Worm (Caenorhabditis elegans): Measurements from ENCODE around the gene T28C12.1.
A peak's percentile ranks its signal among the peaks of the same experiment; 100 is the strongest.

The T28C12.1 gene

DNA sequence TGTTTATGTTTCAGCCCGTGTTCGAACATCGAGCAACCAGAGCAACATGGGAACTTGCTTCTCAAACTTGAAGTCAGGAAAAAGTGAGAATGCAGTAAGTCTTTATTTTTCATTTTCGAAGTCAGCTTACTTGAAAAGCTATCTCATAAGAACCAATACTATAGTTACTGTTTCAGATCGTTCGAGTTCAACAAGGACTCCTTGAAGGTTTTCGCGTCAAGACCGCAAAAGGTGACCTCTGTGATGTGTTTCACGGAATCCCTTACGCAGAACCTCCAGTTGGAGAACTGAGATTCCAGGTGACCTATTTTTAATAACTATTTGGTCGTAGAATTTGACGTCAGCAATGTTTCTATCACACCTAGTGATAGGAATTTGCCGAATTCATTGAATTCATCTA lies 8.1 kb upstream of the T28C12.1 start:
- TF ChIP-seq him-1 (tag; optimal IDR thresholded peaks at IDR 0.05) (no peak), dao-5 (tag; optimal IDR thresholded peaks at IDR 0.05) (no peak), W03F9.2 (tag; optimal IDR thresholded peaks at IDR 0.05) (no peak)

DNA sequence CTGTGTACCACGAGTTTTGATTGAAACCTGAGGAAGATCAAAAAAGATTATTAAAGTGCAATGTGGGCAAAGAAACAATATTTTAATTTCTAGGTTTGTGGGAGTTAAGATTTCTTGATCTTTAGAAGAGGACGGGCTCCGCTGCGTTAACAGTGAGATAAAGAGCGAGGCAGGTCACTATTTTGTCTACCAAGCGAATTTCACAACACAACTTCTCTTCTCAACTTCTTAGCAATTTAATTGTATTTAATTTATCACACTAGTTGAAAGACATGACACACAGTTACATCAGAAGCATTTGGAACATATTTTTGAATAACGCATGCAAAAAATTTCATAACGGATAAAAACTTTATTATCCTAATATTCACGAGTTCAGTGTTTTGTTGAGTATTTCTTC lies 5.3 kb upstream of the T28C12.1 start:
- TF ChIP-seq him-1 (tag; optimal IDR thresholded peaks at IDR 0.05) = no peak
- no peak for TF ChIP-seq W03F9.2 (tag; optimal IDR thresholded peaks at IDR 0.05)
- TF ChIP-seq dao-5 (tag; optimal IDR thresholded peaks at IDR 0.05) = no peak

DNA sequence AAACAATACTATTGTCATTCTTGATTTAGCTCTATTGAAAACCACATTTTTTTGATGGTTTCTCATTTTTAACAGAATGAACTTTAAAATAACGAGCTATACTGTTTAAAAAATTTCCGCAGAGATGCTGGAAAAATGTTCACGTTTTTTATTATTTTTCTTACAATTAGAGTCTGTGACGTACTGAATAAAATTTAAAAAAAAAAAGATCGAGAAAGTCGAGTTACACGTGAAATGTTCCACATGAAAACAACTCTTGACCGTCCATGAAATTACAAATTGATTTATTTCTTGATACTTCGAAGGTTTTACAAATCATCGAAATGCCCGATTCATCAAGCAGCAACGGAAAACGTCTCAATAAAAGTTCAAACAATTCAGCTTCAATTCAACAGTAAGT lies 4.7 kb upstream of the T28C12.1 start, which contains the start of gene fbxa-202:
fbxa-202 (plus strand) TSS at position 301 of the 400 bp plus-strand sequence.
- no peak for TF ChIP-seq dao-5 (tag; optimal IDR thresholded peaks at IDR 0.05)
- TF ChIP-seq W03F9.2 (tag; optimal IDR thresholded peaks at IDR 0.05) = no peak
- no peak for TF ChIP-seq him-1 (tag; optimal IDR thresholded peaks at IDR 0.05)

DNA sequence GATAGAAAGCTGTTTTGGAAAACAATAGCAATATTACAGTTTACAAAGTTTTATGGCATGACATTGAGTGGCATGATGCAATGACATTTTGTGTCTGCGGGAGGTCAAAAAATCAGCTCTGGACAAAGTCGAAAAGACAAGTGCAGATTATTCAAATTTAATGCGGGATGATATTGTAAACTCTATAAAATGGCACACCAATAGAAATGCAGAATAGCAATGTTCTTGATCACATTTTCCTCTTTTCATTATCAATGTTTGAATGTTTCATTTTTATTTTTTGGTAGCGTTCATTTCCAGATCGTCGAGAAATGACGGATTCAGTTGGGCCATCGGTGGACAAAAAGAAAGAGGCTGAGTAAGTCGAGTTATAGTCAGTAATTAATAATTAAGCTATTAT lies 2.8 kb upstream of the T28C12.1 start, which contains the start of gene T28C12.2:
T28C12.2 (plus strand) TSS at position 301 of the 400 bp plus-strand sequence.
- TF ChIP-seq W03F9.2 (tag; optimal IDR thresholded peaks at IDR 0.05) = no peak
- no peak for TF ChIP-seq him-1 (tag; optimal IDR thresholded peaks at IDR 0.05)
- no peak for TF ChIP-seq dao-5 (tag; optimal IDR thresholded peaks at IDR 0.05)

DNA sequence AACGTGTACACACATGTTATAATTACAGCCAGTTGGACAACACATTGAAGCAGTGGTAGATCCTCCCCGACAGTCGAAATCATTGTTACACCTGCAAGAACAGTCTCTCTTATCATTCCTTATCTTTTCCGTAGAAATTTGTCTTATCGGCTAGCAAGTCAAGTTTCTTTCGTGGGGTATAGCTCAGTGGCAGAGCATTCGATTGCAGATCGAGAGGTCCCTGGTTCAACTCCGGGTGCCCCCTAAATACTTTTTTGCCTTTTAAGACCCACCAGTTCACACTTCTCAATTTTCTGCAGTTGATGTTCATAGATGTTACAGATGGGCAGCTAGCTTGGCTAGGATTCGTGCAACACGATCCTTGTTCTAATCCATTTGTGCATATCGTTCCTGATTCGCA lies 3.5 kb downstream of the T28C12.1 start:
- TF ChIP-seq dao-5 (tag; optimal IDR thresholded peaks at IDR 0.05) (peak; percentile 22), W03F9.2 (tag; optimal IDR thresholded peaks at IDR 0.05) (no peak), him-1 (tag; optimal IDR thresholded peaks at IDR 0.05) (no peak)

DNA sequence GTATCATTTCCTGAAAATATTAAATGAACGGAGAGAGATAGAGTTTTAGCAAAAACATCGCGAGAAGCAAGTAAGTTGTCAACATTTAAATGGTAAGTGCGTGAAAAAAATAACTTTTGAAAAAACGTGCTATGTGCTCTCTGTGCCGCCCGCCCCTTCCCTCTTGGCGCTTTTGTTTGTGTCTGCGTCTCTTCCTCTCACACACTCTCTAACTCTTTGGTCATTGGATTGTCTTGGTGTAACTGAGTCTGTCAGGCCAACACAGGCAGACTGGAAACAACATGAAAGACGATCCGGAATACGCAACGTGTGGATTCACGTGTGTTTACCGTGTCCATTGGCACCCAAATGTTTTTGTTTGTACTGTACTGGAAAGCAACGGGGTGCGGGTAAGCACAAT lies 4.4 kb downstream of the T28C12.1 start, which contains the start of gene T28C12.6:
T28C12.6 (minus strand) TSS at position 12 of the 400 bp plus-strand sequence.
- TF ChIP-seq W03F9.2 (tag; optimal IDR thresholded peaks at IDR 0.05) (no peak), dao-5 (tag; optimal IDR thresholded peaks at IDR 0.05) (no peak), him-1 (tag; optimal IDR thresholded peaks at IDR 0.05) (no peak)

DNA sequence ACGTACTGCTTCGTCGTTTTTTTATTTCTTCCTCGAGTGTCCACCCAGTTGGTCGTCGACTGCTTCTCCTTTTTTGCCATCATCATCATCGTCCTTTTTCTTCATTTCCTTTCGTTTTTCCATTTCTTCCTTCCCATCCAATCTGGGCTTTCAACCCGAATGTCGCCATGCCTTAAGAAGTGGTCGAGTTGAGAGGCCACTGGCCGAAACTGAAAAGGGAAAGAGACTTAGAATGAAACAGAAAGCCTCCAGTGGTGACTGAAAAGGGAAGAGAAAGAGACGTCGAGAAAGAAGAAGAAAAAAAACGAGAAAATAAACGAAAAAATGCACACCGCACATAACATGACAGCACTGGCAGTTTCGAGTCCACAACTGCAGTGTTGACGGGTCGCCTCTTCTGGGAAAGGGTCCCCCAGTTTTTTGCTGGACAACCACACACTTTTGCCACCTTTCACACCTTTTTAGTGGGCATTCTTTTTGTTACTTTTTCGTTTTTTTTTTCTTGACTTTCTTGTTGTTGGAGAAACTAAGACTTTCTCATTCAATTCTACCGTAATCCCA lies 9.5 kb downstream of the T28C12.1 start:
- TF ChIP-seq W03F9.2 (tag; optimal IDR thresholded peaks at IDR 0.05) (no peak), dao-5 (tag; optimal IDR thresholded peaks at IDR 0.05) (no peak), him-1 (tag; optimal IDR thresholded peaks at IDR 0.05) (peak; percentile 58)

DNA sequence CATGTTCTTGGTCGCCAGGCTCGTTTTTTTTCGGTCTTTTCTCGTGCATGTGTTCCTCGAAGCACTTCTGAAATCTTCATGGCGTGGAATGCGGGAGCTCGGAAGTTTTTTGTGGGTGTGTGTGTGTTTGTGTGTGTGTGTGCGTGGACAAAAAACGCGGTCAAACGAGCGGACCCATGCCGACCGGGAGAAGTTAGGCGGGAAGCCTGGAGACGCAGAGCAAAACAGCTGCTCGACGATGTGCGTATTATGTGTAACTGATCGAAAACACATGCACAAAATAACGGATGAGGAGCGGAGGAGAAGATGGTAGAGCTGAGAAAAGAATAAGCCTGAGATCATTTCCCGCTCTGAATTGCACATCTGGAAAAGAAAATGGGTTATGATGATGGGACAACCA lies 10.8 kb downstream of the T28C12.1 start:
- TF ChIP-seq dao-5 (tag; optimal IDR thresholded peaks at IDR 0.05) (no peak), W03F9.2 (tag; optimal IDR thresholded peaks at IDR 0.05) (no peak), him-1 (tag; optimal IDR thresholded peaks at IDR 0.05) (no peak)

DNA sequence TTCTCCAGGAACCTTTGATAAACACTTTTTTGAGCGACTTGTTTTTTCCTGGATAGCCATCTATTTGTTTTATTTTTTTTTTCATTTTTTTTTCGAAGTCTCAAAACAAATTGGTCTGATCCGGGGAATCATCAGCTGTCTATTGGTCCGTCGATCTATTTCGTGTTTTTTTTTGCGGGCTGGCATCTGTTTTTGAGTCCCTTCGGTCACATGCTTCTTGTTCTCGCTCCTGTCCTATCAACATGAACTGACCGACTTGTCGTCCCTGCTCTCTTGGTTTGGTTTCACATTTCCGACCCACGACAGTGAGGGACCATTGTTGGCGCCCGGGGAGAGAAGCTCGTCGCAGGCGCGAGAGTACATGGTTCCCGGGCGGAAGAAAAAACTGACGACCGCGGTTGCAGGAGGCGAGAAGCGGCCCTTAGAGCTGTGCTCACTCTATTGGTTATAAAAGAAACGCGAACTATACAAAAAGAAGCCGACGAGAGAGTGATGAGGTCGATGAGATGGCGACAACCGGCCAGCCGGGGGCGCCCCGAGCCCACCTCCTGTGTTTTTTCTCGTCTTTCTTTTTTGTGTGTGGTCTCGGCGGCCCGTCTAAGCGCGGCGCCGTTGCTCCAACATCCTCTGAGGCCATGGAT lies 12.9 kb downstream of the T28C12.1 start:
- TF ChIP-seq him-1 (tag; optimal IDR thresholded peaks at IDR 0.05) (no peak), dao-5 (tag; optimal IDR thresholded peaks at IDR 0.05) (no peak), W03F9.2 (tag; optimal IDR thresholded peaks at IDR 0.05) (no peak)

DNA sequence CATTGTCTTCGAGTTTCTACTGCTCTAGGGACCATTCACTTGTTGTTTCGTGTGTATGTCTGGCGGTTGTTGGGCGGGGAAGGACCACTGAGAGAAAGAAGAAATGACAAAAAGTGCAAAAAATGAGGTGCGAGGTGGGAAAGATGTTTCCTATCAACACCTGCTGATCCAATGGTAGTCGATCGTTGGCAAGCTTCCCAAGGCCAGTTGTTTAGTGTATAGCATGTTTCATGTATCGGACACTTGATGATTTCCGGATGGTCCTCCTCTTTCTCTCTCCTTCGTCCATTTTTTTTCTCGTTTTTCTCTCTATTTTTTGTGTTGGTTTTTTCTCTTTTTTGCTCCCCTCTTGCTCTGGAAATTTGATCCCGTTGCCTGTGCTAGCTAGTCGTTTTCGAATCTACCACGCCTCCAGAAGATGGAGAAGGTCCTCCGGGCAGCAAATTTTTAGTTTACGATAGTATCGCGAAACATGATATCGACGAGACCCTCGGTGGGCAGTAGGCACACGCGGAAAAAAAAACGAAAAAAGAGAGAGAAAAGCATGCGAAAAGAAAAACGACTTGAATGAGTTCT lies 14.4 kb downstream of the T28C12.1 start:
- TF ChIP-seq him-1 (tag; optimal IDR thresholded peaks at IDR 0.05) (no peak), dao-5 (tag; optimal IDR thresholded peaks at IDR 0.05) (no peak), W03F9.2 (tag; optimal IDR thresholded peaks at IDR 0.05) (no peak)

DNA sequence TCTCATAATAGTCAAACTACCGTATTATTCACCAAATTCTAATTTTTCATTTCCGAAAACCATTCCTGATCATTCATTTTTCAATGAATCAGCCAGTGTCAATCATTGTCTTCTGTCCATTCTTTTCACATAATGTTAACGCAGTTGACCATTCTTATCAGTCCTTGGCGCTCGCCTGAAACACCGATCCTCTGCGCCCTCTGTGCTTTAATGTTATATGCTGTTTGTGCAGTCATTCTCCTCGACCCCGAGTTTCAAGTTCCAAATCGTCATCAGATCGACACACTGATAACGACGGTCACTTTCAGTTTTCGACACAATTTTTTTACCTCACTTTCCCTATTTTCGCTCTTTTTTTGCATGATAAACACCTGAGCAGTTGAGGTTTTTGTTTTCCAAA lies 15.2 kb downstream of the T28C12.1 start:
- no peak for TF ChIP-seq W03F9.2 (tag; optimal IDR thresholded peaks at IDR 0.05)
- TF ChIP-seq dao-5 (tag; optimal IDR thresholded peaks at IDR 0.05) = no peak
- no peak for TF ChIP-seq him-1 (tag; optimal IDR thresholded peaks at IDR 0.05)

DNA sequence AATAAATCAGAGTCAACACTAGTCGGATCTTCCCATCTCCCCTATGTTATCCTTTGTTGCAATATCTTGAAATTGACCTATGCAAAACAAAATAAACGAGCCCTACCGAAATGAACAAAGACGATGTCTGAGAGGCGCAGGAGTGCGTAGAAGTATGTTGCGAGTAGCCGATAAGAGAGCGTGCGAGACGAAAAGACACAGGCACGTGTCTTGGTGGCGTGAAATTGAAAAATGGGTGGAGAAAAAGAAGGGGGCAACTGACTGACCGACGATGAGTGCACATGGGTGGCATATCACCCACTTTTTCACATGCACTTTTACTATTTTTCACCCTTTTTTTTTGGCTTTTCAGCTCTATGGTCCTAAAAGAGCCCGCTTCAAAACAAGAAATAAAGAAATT lies 16.4 kb downstream of the T28C12.1 start:
- no peak for TF ChIP-seq dao-5 (tag; optimal IDR thresholded peaks at IDR 0.05)
- TF ChIP-seq W03F9.2 (tag; optimal IDR thresholded peaks at IDR 0.05) = no peak
- no peak for TF ChIP-seq him-1 (tag; optimal IDR thresholded peaks at IDR 0.05)

DNA sequence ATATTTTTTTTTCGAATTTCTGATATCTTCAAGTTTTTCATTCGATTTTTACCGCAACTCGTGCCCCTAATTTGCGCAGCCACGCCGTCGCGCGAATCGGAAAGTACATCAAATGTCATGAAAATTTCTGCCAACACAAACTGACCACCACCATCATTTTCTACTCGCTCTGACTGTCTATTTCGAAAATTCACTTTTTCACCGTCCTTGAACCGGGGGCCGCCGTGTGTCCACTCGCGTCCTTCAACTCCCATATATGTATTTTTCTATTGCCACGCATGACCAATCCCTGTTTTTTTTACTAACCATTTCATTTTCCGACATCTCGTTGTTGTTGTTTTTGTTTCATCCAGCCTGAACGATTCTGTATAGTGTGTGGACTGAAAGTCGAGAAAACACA lies 17.9 kb downstream of the T28C12.1 start:
- TF ChIP-seq W03F9.2 (tag; optimal IDR thresholded peaks at IDR 0.05) (no peak), him-1 (tag; optimal IDR thresholded peaks at IDR 0.05) (no peak), dao-5 (tag; optimal IDR thresholded peaks at IDR 0.05) (no peak)

DNA sequence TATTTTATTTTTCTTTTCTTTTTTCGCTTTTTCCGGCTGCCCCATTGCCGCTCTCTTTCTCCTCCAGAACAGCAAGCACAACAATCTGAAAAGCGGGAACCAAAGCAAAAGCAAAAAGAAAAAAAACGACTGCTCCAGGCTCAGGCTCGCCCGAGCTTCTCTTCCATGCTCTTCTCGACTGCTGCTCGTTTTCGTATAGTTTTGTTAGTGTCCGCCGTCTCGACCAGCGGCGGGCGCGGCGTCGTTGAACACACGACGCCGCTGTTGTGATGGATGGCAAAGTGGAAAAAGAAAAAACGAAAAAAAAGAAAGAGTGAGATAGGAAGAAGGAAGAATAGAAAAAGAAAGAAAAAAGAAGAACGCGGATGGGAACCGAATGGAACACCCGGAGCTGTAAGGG lies 18.4 kb downstream of the T28C12.1 start:
- TF ChIP-seq dao-5 (tag; optimal IDR thresholded peaks at IDR 0.05) (no peak), him-1 (tag; optimal IDR thresholded peaks at IDR 0.05) (peak; percentile 64), W03F9.2 (tag; optimal IDR thresholded peaks at IDR 0.05) (no peak)

All from whole organism, L4/young adult.